Fruit fly (Drosophila melanogaster): ENCODE results near the gene Vps11.

Gene Vps11

DNA sequence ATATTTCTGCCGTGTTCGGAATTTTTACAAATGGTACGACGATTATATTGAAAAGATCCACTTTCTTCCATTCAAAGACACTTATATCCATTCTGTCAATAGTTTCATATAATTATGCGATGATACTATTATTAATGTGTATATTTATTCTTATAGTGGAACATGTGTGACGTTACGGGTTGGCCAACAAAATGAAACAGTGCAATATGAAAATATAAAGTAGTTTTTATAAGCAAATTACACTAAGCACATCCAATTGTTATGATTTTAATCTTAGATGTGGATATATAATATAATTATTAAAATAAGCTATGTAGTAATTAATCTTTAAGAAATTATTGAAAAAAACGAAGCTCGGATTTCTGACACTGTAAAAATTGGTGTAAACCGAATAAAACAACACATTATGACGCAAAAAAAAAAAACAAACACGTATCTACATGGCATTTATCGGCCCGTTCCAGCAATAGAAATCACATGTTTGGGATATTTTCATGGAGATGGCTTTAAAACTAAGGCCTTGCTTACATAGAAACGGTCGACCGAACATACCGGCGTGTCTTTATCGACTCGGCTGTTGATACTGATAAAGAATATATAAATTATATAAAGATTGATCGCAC, at the start of gene Vps11:
Gene Vps11 (minus strand): TSS at position 203 of the 623 bp plus-strand sequence.
- no peak for TF ChIP-seq CG8301 (tag; optimal IDR thresholded peaks at IDR 0.05)
- no peak for TF ChIP-seq CG34367 (tag; optimal IDR thresholded peaks at IDR 0.05)
- no peak for TF ChIP-seq CG10348 (GFP tag; IDR thresholded peaks at IDR 0.05)
- no peak for TF ChIP-seq CG15710 (tag; optimal IDR thresholded peaks at IDR 0.05)
- TF ChIP-seq CG4496 (GFP tag; IDR thresholded peaks at IDR 0.05), result no peak
- no peak for TF ChIP-seq Pif1A (GFP tag; optimal IDR thresholded peaks at IDR 0.05)

DNA sequence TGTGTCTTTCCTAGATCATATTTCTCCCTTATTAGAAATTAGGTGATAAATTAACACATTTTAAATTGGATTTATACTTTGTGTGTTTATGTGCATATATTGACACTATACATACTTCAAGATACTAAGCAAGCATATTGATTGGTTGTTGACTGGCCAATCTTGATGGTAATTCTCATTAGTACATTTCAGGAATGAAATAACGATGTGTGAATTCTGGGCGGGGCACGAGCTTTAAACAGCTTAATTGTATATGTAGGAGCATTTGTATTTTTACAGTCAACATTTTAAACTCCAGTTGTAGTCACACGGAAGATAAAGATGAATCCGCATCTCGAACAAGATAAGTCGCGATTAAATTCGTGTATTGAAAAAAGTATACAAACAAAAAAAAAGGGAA, 23.8 kb upstream of the Vps11 start, which contains the start of gene CG34031:
Gene CG34031 (plus strand): TSS at position 301 of the 400 bp plus-strand sequence.
- no peak for TF ChIP-seq Pif1B (GFP tag; optimal IDR thresholded peaks at IDR 0.05)
- no peak for TF ChIP-seq CG17806 (tag; optimal IDR thresholded peaks at IDR 0.05)
- TF ChIP-seq CG32121 (GFP tag; IDR thresholded peaks at IDR 0.05), result no peak
- TF ChIP-seq Ets98B (GFP tag; IDR thresholded peaks at IDR 0.05), result no peak
- no peak for TF ChIP-seq CG12605 (GFP tag; IDR thresholded peaks at IDR 0.05)
- TF ChIP-seq rn (GFP tag; IDR thresholded peaks at IDR 0.05), result no peak
- no peak for TF ChIP-seq EcR (GFP tag; optimal IDR thresholded peaks at IDR 0.05)
- TF ChIP-seq CG15710 (tag; optimal IDR thresholded peaks at IDR 0.05), result no peak

DNA sequence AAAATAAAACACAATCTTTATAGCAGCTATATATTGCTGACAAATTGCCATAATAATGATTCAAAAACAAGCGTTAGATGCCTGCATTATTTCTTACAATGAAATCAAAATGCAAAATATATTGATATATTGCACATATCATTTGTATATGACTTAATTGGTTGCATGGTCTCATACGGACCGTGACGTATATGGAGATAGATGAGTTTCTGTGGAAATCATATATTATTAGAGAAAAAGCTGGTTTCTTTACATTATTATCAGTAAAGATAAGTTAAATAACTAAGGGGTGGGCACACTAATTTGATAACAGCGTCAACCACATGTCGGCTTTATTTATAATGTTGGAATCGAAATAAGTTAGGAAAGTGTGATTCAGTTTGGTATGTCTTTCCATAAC, 24.6 kb downstream of the Vps11 start, which contains the start of gene CG33217:
Gene CG33217 (plus strand): TSS at position 290 of the 400 bp plus-strand sequence.
- TF ChIP-seq Pif1B (GFP tag; optimal IDR thresholded peaks at IDR 0.05), result no peak
- peak; percentile 32 for TF ChIP-seq CG8159 (tag; optimal IDR thresholded peaks at IDR 0.05)
- TF ChIP-seq fd96Ca (GFP tag; IDR thresholded peaks at IDR 0.05), result no peak
- TF ChIP-seq CG8301 (tag; optimal IDR thresholded peaks at IDR 0.05), result no peak
- peak; percentile 11 for TF ChIP-seq CG14655 (GFP tag; optimal IDR thresholded peaks at IDR 0.05)
- TF ChIP-seq CG34367 (tag; optimal IDR thresholded peaks at IDR 0.05), result peak; percentile 28

DNA sequence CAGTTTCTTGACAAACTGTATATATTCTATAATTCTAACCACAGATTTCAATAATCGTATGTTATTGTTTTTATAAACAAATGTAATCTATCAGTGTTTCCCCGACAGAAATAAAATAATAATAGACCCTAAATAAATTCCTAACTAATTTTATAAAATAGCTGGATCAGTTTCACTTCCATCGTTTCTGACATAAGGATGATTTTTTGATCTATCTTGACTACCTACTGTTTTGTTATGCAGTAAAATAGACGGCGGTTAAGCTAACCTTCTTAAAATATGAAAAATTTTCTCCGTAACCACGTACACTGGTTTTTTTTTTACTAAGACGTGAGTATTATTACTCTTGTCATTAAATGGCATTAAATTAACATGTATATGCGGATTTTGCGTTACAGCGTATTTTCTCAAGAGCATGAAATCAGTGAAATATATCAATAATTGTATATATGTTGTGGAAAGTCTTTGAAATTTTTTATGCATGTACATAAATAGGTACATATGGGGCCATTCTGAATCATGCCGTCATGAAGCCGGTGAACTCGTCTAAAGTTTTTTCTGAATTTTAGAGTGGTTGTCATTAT, 50.8 kb downstream of the Vps11 start:
- TF ChIP-seq rn (GFP tag; IDR thresholded peaks at IDR 0.05) (no peak), CG12605 (GFP tag; IDR thresholded peaks at IDR 0.05) (no peak), fd96Ca (GFP tag; IDR thresholded peaks at IDR 0.05) (no peak), CG34367 (tag; optimal IDR thresholded peaks at IDR 0.05) (no peak), CG10348 (GFP tag; IDR thresholded peaks at IDR 0.05) (no peak), CG14655 (GFP tag; optimal IDR thresholded peaks at IDR 0.05) (no peak), CG9948 (tag; optimal IDR thresholded peaks at IDR 0.05) (no peak), Ets98B (GFP tag; IDR thresholded peaks at IDR 0.05) (no peak), CG4496 (GFP tag; IDR thresholded peaks at IDR 0.05) (no peak), gl (tag; optimal IDR thresholded peaks at IDR 0.05) (no peak)

Data from whole organism, pupa.